Fruit fly (Drosophila melanogaster) whole organism, wandering third instar larva: Measurements from ENCODE around the gene msl-3.

Experiments used
- Abd-B ChIP-seq: fragments of >200 bp; optimal IDR thresholded peaks from 2 replicates; lab custom pipeline; 2017; ENCODE audit warnings: missing biosample characterization, missing genetic modification characterization
- Jra ChIP-seq: sonication (Bioruptor generic); optimal IDR thresholded peaks from 2 replicates; lab custom pipeline; 2016; ENCODE audit warnings: missing biosample characterization, missing genetic modification characterization
- br ChIP-seq: fragments of 200-800 bp; sonication (Bioruptor generic); optimal IDR thresholded peaks from 2 replicates; lab custom pipeline; 2016; ENCODE audit warnings: missing biosample characterization, missing genetic modification characterization
- fru ChIP-seq: fragments of 200-800 bp; sonication (Bioruptor generic); optimal IDR thresholded peaks from 3 replicates; lab custom pipeline; 2016; ENCODE audit warnings: missing biosample characterization, mild to moderate bottlenecking, missing genetic modification characterization
- psq ChIP-seq: fragments of 200-800 bp; sonication (Bioruptor generic); optimal IDR thresholded peaks from 3 replicates; lab custom pipeline; 2017; ENCODE audit warnings: missing biosample characterization, mild to moderate bottlenecking, missing genetic modification characterization, moderate library complexity
- rgr ChIP-seq: fragments of 200-800 bp; sonication (Bioruptor generic); optimal IDR thresholded peaks from 3 replicates; lab custom pipeline; 2016; ENCODE audit warnings: missing biosample characterization, mild to moderate bottlenecking, missing genetic modification characterization

dm6 chr3L:7086093-7086492, 39.2 kb downstream of the msl-3 start:
- TF ChIP-seq Abd-B (no peak), fru (GFP tag; lab: Kevin White, UChicago) (no peak), rgr (GFP tag; lab: Kevin White, UChicago) (no peak), psq (GFP tag; lab: Kevin White, UChicago) (no peak), br (no peak), Jra (GFP tag; lab: Kevin White, UChicago) (no peak)
